Fruit fly (Drosophila melanogaster) whole organism, embryonic: ENCODE measurements around the gene Mocs2A.
A peak's percentile ranks its signal among the peaks of the same experiment; 100 is the strongest.

Experiments used
- Abd-B ChIP-seq: fragments of 200-800 bp; sonication (Bioruptor generic); optimal IDR thresholded peaks from 2 replicates; lab custom pipeline; 2018; ENCODE audit warnings: missing biosample characterization, mild to moderate bottlenecking, missing genetic modification characterization, moderate library complexity
- CG10543 ChIP-seq: fragments of 200-800 bp; sonication (Bioruptor generic); optimal IDR thresholded peaks from 3 replicates; lab custom pipeline; 2017; ENCODE audit warnings: missing biosample characterization, mild to moderate bottlenecking, missing genetic modification characterization, moderate library complexity
- CG11504 ChIP-seq: fragments of 200-800 bp; sonication (Bioruptor generic); optimal IDR thresholded peaks from 3 replicates; lab custom pipeline; 2019; ENCODE audit warnings: missing biosample characterization, mild to moderate bottlenecking, missing genetic modification characterization, moderate library complexity
- CG11696 ChIP-seq: fragments of 200-800 bp; sonication (Bioruptor generic); IDR thresholded peaks from 2 replicates; pipeline ENCODE4 v1.3.6; 2022; ENCODE audit warnings: missing biosample characterization, missing genetic modification characterization
- CG1602 ChIP-seq: fragments of 200-800 bp; sonication (Bioruptor generic); optimal IDR thresholded peaks from 3 replicates; lab custom pipeline; 2016; ENCODE audit warnings: missing biosample characterization, missing genetic modification characterization
- CG17359 ChIP-seq: fragments of 200-800 bp; sonication (Bioruptor generic); optimal IDR thresholded peaks from 3 replicates; lab custom pipeline; 2018; ENCODE audit warnings: missing biosample characterization, mild to moderate bottlenecking, missing genetic modification characterization, moderate library complexity
- CG17385 ChIP-seq: fragments of 200-800 bp; sonication (Bioruptor generic); optimal IDR thresholded peaks from 3 replicates; lab custom pipeline; 2018; ENCODE audit warnings: missing biosample characterization, mild to moderate bottlenecking, missing genetic modification characterization
- CG1832 ChIP-seq: fragments of 200-800 bp; sonication (Bioruptor generic); optimal IDR thresholded peaks from 2 replicates; lab custom pipeline; 2017; ENCODE audit warnings: missing biosample characterization, mild to moderate bottlenecking, missing genetic modification characterization, inconsistent platforms
- CG2120 ChIP-seq: fragments of 200-800 bp; sonication (Bioruptor generic); optimal IDR thresholded peaks from 3 replicates; lab custom pipeline; 2016; ENCODE audit warnings: missing biosample characterization, missing genetic modification characterization
- CG2678 ChIP-seq: fragments of 200-800 bp; sonication (Bioruptor generic); optimal IDR thresholded peaks from 3 replicates; lab custom pipeline; 2019; ENCODE audit warnings: missing biosample characterization, mild to moderate bottlenecking, missing genetic modification characterization, moderate library complexity
- CG31441 ChIP-seq: fragments of 200-800 bp; sonication (Bioruptor generic); IDR thresholded peaks from 2 replicates; pipeline ENCODE4 v1.3.6; 2022; ENCODE audit warnings: missing biosample characterization, missing genetic modification characterization
- CG5180 ChIP-seq: fragments of 200-800 bp; sonication (Bioruptor generic); optimal IDR thresholded peaks from 3 replicates; lab custom pipeline; 2017; ENCODE audit warnings: missing biosample characterization, missing genetic modification characterization, mild to moderate bottlenecking, moderate library complexity, missing genetic modification reagents
- CG6854 ChIP-seq: fragments of 200-800 bp; sonication (Bioruptor generic); optimal IDR thresholded peaks from 3 replicates; lab custom pipeline; 2017; ENCODE audit warnings: missing biosample characterization, mild to moderate bottlenecking, missing genetic modification characterization
- CG7357 ChIP-seq: fragments of 200-800 bp; sonication (Bioruptor generic); IDR thresholded peaks from 3 replicates; pipeline ENCODE4 v1.3.6; 2022; ENCODE audit warnings: missing biosample characterization, missing genetic modification characterization
- CG7556 ChIP-seq: fragments of 200-800 bp; sonication (Bioruptor generic); optimal IDR thresholded peaks from 2 replicates; lab custom pipeline; 2017; ENCODE audit warnings: missing biosample characterization, mild to moderate bottlenecking, missing genetic modification characterization
- CG7745 ChIP-seq: fragments of 200-800 bp; sonication (Bioruptor generic); optimal IDR thresholded peaks from 2 replicates; lab custom pipeline; 2018; ENCODE audit warnings: missing biosample characterization, mild to moderate bottlenecking, missing genetic modification characterization, moderate library complexity
- CG8089 ChIP-seq: fragments of 200-800 bp; sonication (Bioruptor generic); optimal IDR thresholded peaks from 3 replicates; lab custom pipeline; 2016; ENCODE audit warnings: missing biosample characterization, missing genetic modification characterization
- CG9817 ChIP-seq: fragments of 200-800 bp; sonication (Bioruptor generic); optimal IDR thresholded peaks from 2 replicates; lab custom pipeline; 2018; ENCODE audit warnings: missing biosample characterization, mild to moderate bottlenecking, missing genetic modification characterization, moderate library complexity
- CoRest ChIP-seq: fragments of 200-800 bp; sonication (Bioruptor generic); optimal IDR thresholded peaks from 3 replicates; lab custom pipeline; 2018; ENCODE audit warnings: missing biosample characterization, mild to moderate bottlenecking, missing genetic modification characterization, moderate library complexity
- D ChIP-seq, 2 experiments: fragments of 200-800 bp in 1 of 2; fragments of >200 bp in 1 of 2; sonication (Bioruptor generic) in 1 of 2; optimal IDR thresholded peaks; 2 replicates in 1 of 2; 3 replicates in 1 of 2; lab custom pipeline; 2017; ENCODE audit warnings: mild to moderate bottlenecking in 1 of 2, missing biosample characterization in 1 of 2, missing genetic modification characterization in 1 of 2, missing genetic modification reagents in 1 of 2
- D19A ChIP-seq: fragments of 200-800 bp; optimal IDR thresholded peaks from 3 replicates; lab custom pipeline; 2019; ENCODE audit warnings: missing biosample characterization, mild to moderate bottlenecking, missing genetic modification characterization, moderate library complexity
- Fer3 ChIP-seq: fragments of 200-800 bp; sonication (Bioruptor generic); optimal IDR thresholded peaks from 2 replicates; lab custom pipeline; 2018; ENCODE audit warnings: missing biosample characterization, mild to moderate bottlenecking, missing genetic modification characterization, moderate library complexity
- Jarid2 ChIP-seq: fragments of 200-800 bp; sonication (Bioruptor generic); optimal IDR thresholded peaks from 3 replicates; lab custom pipeline; 2017; ENCODE audit warnings: mild to moderate bottlenecking, missing biosample characterization, missing genetic modification reagents, missing genetic modification characterization
- Mad ChIP-seq: fragments of 200-800 bp; sonication (Bioruptor generic); optimal IDR thresholded peaks from 2 replicates; lab custom pipeline; 2016; ENCODE audit warnings: missing biosample characterization, missing genetic modification characterization
- Nf-YC ChIP-seq: fragments of 200-800 bp; optimal IDR thresholded peaks from 3 replicates; lab custom pipeline; 2019; ENCODE audit warnings: missing biosample characterization, mild to moderate bottlenecking, missing genetic modification characterization, moderate library complexity
- NfI ChIP-seq: fragments of 200-800 bp; sonication (Bioruptor generic); optimal IDR thresholded peaks from 3 replicates; lab custom pipeline; 2018; ENCODE audit warnings: missing biosample characterization, mild to moderate bottlenecking, missing genetic modification characterization, moderate library complexity
- Oli ChIP-seq: fragments of 200-800 bp; sonication (Bioruptor generic); optimal IDR thresholded peaks from 2 replicates; lab custom pipeline; 2018; ENCODE audit warnings: missing biosample characterization, mild to moderate bottlenecking, missing genetic modification characterization, moderate library complexity
- Ravus ChIP-seq: fragments of 200-800 bp; sonication (Bioruptor generic); IDR thresholded peaks from 2 replicates; pipeline ENCODE4 v1.3.6; 2022; ENCODE audit warnings: missing biosample characterization, missing genetic modification characterization
- Rx ChIP-seq: fragments of 200-800 bp; sonication (Bioruptor generic); IDR thresholded peaks from 2 replicates; pipeline ENCODE4 v1.3.6; 2022; ENCODE audit warnings: missing biosample characterization, missing genetic modification characterization
- Scr ChIP-seq: fragments of 200-800 bp; sonication (Bioruptor generic); IDR thresholded peaks from 2 replicates; pipeline ENCODE4 v1.3.6; 2022; ENCODE audit warnings: missing biosample characterization, missing genetic modification characterization; ENCODE audit not compliant: partially characterized antibody
- Taf1 ChIP-seq: fragments of 200-800 bp; sonication (Bioruptor generic); IDR thresholded peaks from 2 replicates; pipeline ENCODE4 v1.3.6; 2022; ENCODE audit warnings: missing biosample characterization, missing genetic modification characterization
- bab2 ChIP-seq: fragments of 200-800 bp; sonication (Bioruptor generic); optimal IDR thresholded peaks from 2 replicates; lab custom pipeline; 2016; ENCODE audit warnings: missing biosample characterization, missing genetic modification characterization
- cg ChIP-seq: fragments of 200-800 bp; sonication (Bioruptor generic); optimal IDR thresholded peaks from 3 replicates; lab custom pipeline; 2019; ENCODE audit warnings: missing biosample characterization, mild to moderate bottlenecking, missing genetic modification characterization, moderate library complexity
- chm ChIP-seq: fragments of 200-800 bp; sonication (Bioruptor generic); IDR thresholded peaks from 2 replicates; pipeline ENCODE4 v1.3.6; 2022; ENCODE audit warnings: missing biosample characterization, missing genetic modification characterization
- dan ChIP-seq: fragments of 200-800 bp; sonication (Bioruptor generic); IDR thresholded peaks from 2 replicates; pipeline ENCODE4 v1.3.6; 2022; ENCODE audit warnings: missing biosample characterization, missing genetic modification characterization
- dati ChIP-seq: fragments of 200-800 bp; sonication (Bioruptor generic); IDR thresholded peaks from 2 replicates; pipeline ENCODE4 v1.3.6; 2022; ENCODE audit warnings: missing biosample characterization, missing genetic modification characterization
- gem ChIP-seq: fragments of 200-800 bp; sonication (Bioruptor generic); optimal IDR thresholded peaks from 2 replicates; lab custom pipeline; 2019; ENCODE audit warnings: missing biosample characterization, mild to moderate bottlenecking, missing genetic modification characterization, moderate library complexity
- grau ChIP-seq: fragments of 200-800 bp; optimal IDR thresholded peaks from 3 replicates; lab custom pipeline; 2019; ENCODE audit warnings: missing biosample characterization, mild to moderate bottlenecking, missing genetic modification characterization, moderate library complexity
- h ChIP-seq: fragments of >200 bp; optimal IDR thresholded peaks from 2 replicates; lab custom pipeline; 2017
- ken ChIP-seq: fragments of 200-800 bp; sonication (Bioruptor generic); IDR thresholded peaks from 3 replicates; pipeline ENCODE4 v1.3.6; 2022; ENCODE audit warnings: missing biosample characterization, missing genetic modification characterization
- lab ChIP-seq: fragments of 200-800 bp; sonication (Bioruptor generic); optimal IDR thresholded peaks from 3 replicates; lab custom pipeline; 2017; ENCODE audit warnings: missing biosample characterization, missing genetic modification characterization, mild to moderate bottlenecking, moderate library complexity, missing genetic modification reagents
- pros ChIP-seq: fragments of 200-800 bp; sonication (Bioruptor generic); optimal IDR thresholded peaks from 3 replicates; lab custom pipeline; 2019; ENCODE audit warnings: missing biosample characterization, mild to moderate bottlenecking, missing genetic modification characterization, moderate library complexity
- row ChIP-seq: fragments of 200-800 bp; sonication (Bioruptor generic); IDR thresholded peaks from 3 replicates; pipeline ENCODE4 v1.3.6; 2022; ENCODE audit warnings: missing biosample characterization, missing genetic modification characterization
- schlank ChIP-seq: fragments of 200-800 bp; sonication (Bioruptor generic); optimal IDR thresholded peaks from 2 replicates; lab custom pipeline; 2018; ENCODE audit warnings: missing biosample characterization, mild to moderate bottlenecking, missing genetic modification characterization
- scrt ChIP-seq: fragments of 200-800 bp; sonication (Bioruptor generic); optimal IDR thresholded peaks from 2 replicates; lab custom pipeline; 2018; ENCODE audit warnings: missing biosample characterization, mild to moderate bottlenecking, missing genetic modification characterization, moderate library complexity
- slbo ChIP-seq: fragments of 200-800 bp; sonication (Bioruptor generic); IDR thresholded peaks from 2 replicates; pipeline ENCODE4 v1.3.6; 2022; ENCODE audit warnings: missing biosample characterization, missing genetic modification characterization
- tap ChIP-seq: fragments of 200-800 bp; optimal IDR thresholded peaks from 3 replicates; lab custom pipeline; 2019; ENCODE audit warnings: missing biosample characterization, mild to moderate bottlenecking, missing genetic modification characterization, moderate library complexity
- tgo ChIP-seq: fragments of 200-800 bp; sonication (Bioruptor generic); IDR thresholded peaks from 3 replicates; pipeline ENCODE4 v1.3.6; 2022; ENCODE audit warnings: missing biosample characterization, missing genetic modification characterization
- toy ChIP-seq: fragments of 200-800 bp; sonication (Bioruptor generic); IDR thresholded peaks from 2 replicates; pipeline ENCODE4 v1.3.6; 2022; ENCODE audit warnings: missing biosample characterization, missing genetic modification characterization

Mocs2A gene

DNA sequence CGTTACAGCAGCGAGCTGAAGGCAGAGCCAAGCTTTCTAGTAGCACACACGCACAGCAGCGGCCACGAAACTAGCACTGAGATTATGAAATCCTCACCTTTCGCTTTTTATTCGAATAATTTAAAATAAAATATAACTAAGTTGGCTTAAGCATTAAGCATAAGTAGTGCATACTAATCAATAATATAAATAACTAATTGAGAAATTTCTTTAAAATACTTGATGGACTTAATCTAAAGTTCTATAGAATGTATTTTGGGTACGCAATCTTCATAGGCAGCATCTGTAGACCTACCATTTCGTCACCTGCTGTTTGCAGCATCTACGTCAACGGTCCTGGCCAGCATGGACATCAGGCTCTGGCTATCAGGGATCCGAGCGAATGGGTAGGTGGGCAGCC lies 25.2 kb upstream of the Mocs2A start (continued):
- TF ChIP-seq CG6854 (GFP tag; lab: Kevin White, UChicago) (peak; percentile 20), slbo (GFP tag; lab: Robert Waterston, UW) (0 out of 2 replicates have a peak, but pooled peaks have one; percentile 15), tgo (GFP tag; lab: Robert Waterston, UW) (0 out of 3 replicates have a peak, but pooled peaks have one; percentile 20), toy (GFP tag; lab: Robert Waterston, UW) (no peak), Taf1 (no peak), CG7357 (GFP tag; lab: Robert Waterston, UW) (0 out of 3 replicates have a peak, but pooled peaks have one; percentile 25), Fer3 (tag; lab: Kevin White, UChicago) (peak; percentile 25), CG2678 (tag; lab: Kevin White, UChicago) (peak; percentile 66), h (no peak), CG2120 (GFP tag; lab: Kevin White, UChicago) (peak; percentile 36), Scr (GFP tag; lab: Robert Waterston, UW) (no peak), CG31441 (peak; percentile 39; the same call in 1 of the 2 replicates), Rx (GFP tag; lab: Robert Waterston, UW) (no peak), Nf-YC (tag; lab: Kevin White, UChicago) (peak; percentile 29), Oli (tag; lab: Kevin White, UChicago) (peak; percentile 5), CG17359 (tag; lab: Kevin White, UChicago) (peak; percentile 19), CoRest (tag; lab: Kevin White, UChicago) (peak; percentile 27), Ravus (no peak), CG11696 (GFP tag; lab: Robert Waterston, UW) (peak; percentile 16; the same call in 1 of the 2 replicates), CG9817 (tag; lab: Kevin White, UChicago) (peak; percentile 7), row (GFP tag; lab: Robert Waterston, UW) (peak; percentile 61; the same call in 2 of the 3 replicates), CG10543 (GFP tag; lab: Kevin White, UChicago) (peak; percentile 54), CG8089 (no peak), cg (GFP tag; lab: Kevin White, UChicago) (no peak), scrt (GFP tag; lab: Kevin White, UChicago) (peak; percentile 37), D (optimal IDR thresholded peaks at IDR 0.05; lab: Kevin White, UChicago) (no peak), D (GFP tag; optimal IDR thresholded peaks at IDR 0.05; lab: Kevin White, UChicago) (no peak), gem (tag; lab: Kevin White, UChicago) (peak; percentile 47), NfI (peak; percentile 1), CG17385 (GFP tag; lab: Kevin White, UChicago) (peak; percentile 1), CG11504 (tag; lab: Kevin White, UChicago) (peak; percentile 55), CG1602 (GFP tag; lab: Kevin White, UChicago) (no peak), grau (tag; lab: Kevin White, UChicago) (peak; percentile 46), CG1832 (no peak), lab (GFP tag; lab: Kevin White, UChicago) (peak; percentile 55)
- TF ChIP-seq, all 482 proteins: peak for 53

DNA sequence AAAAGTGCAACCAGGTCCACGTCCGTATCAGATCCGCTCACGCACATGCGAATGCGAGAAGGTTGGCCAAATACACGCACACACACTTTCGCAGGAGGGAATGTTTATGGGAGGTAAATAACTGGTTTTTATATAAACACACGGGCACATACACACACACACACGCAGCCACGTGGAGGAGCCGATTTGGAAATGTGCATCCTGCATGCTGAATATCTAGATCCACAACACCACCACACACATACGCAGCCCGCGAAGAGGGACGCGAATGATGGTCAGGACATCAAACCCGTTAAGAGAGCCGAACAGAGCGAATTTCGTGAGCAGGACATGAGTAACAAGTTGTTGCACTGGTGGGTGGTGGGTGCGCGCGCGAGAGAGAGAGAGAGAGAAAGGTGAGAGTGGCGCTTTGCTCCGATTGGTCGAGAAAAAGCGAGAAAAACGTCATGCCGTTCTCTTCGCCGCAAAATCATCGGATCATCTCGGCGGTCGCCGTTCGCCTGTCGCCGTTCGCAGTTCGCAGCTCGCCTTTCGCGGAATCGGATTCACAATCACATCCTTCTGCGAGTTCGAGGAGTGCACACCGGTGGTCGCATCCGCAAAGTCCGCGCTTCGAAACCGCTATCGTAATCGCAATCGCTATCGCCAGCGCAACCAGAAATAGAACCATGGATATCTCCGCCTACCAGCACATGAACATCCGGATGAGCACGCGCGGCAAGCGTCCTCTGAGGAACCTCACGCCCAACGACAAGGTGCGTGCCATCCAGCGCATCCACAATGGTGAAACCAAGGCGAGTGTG lies 10.6 kb upstream of the Mocs2A start, which contains the start of gene danr:
danr (plus strand) TSS at position 508 of the 803 bp plus-strand sequence.
- TF ChIP-seq D19A (tag; lab: Kevin White, UChicago) (no peak), Jarid2 (peak; percentile 77), CG7745 (tag; lab: Kevin White, UChicago) (no peak), Mad (GFP tag; lab: Kevin White, UChicago) (no peak), Nf-YC (tag; lab: Kevin White, UChicago) (peak; percentile 95), pros (GFP tag; lab: Kevin White, UChicago) (peak; percentile 65), schlank (no peak), tap (tag; lab: Kevin White, UChicago) (no peak), bab2 (GFP tag; lab: Kevin White, UChicago) (no peak), CG7556 (GFP tag; lab: Kevin White, UChicago) (no peak), chm (GFP tag; lab: Robert Waterston, UW) (peak; percentile 16; the same call in 1 of the 2 replicates), ken (GFP tag; lab: Robert Waterston, UW) (0 out of 3 replicates have a peak, but pooled peaks have one; percentile 16), dati (GFP tag; lab: Robert Waterston, UW) (no peak), dan (GFP tag; lab: Robert Waterston, UW) (no peak), Abd-B (no peak), CG5180 (no peak)
